Fruit fly (Drosophila melanogaster) whole organism, pupa: Measurements from ENCODE around the gene dyl.

Experiments used
- CG12605 ChIP-seq: fragments of 200-800 bp; sonication (Bioruptor generic); IDR thresholded peaks from 2 replicates; pipeline ENCODE4 v1.3.6; 2022; ENCODE audit warnings: missing biosample characterization, missing genetic modification characterization
- CG13204 ChIP-seq: fragments of 200-800 bp; sonication (Bioruptor generic); optimal IDR thresholded peaks from 2 replicates; lab custom pipeline; 2018; ENCODE audit warnings: missing biosample characterization, mild to moderate bottlenecking, missing genetic modification characterization, moderate library complexity
- CG34367 ChIP-seq: fragments of 200-800 bp; sonication (Bioruptor generic); optimal IDR thresholded peaks from 2 replicates; lab custom pipeline; 2018; ENCODE audit warnings: missing biosample characterization, mild to moderate bottlenecking, missing genetic modification characterization
- CG4496 ChIP-seq: fragments of 200-800 bp; sonication (Bioruptor generic); IDR thresholded peaks from 3 replicates; pipeline ENCODE4 v1.3.6; 2022; ENCODE audit warnings: missing biosample characterization, missing genetic modification characterization
- EcR ChIP-seq: fragments of 200-800 bp; sonication (Bioruptor generic); optimal IDR thresholded peaks from 3 replicates; lab custom pipeline; 2019; ENCODE audit warnings: missing biosample characterization, missing genetic modification characterization, mild to moderate bottlenecking, moderate library complexity, missing genetic modification reagents
- Pif1A ChIP-seq: fragments of 200-800 bp; sonication (Bioruptor generic); optimal IDR thresholded peaks from 3 replicates; lab custom pipeline; 2016; ENCODE audit warnings: missing biosample characterization, missing genetic modification characterization
- gl ChIP-seq: fragments of 200-800 bp; sonication (Bioruptor generic); optimal IDR thresholded peaks from 2 replicates; lab custom pipeline; 2018; ENCODE audit warnings: missing biosample characterization, mild to moderate bottlenecking, missing genetic modification characterization

dm6 chr3L:4252121-4252861 is 55.2 kb downstream of the dyl start:
- TF ChIP-seq EcR (GFP tag; lab: Kevin White, UChicago) = peak; percentile 69
- no peak for TF ChIP-seq Pif1A (GFP tag; lab: Kevin White, UChicago)
- no peak for TF ChIP-seq CG12605 (GFP tag; lab: Robert Waterston, UW)
- TF ChIP-seq CG34367 (tag; lab: Kevin White, UChicago) = no peak
- no peak for TF ChIP-seq CG13204 (GFP tag; lab: Kevin White, UChicago)
- TF ChIP-seq CG4496 (GFP tag; lab: Robert Waterston, UW) = 0 out of 3 replicates have a peak, but pooled peaks have one; percentile 28
- TF ChIP-seq gl = peak; percentile 70
